Fruit fly (Drosophila melanogaster) whole organism, embryonic: ENCODE measurements around the gene CG6067.

Experiments used
- Adf1 ChIP-seq: fragments of 200-800 bp; sonication (Bioruptor generic); IDR thresholded peaks from 2 replicates; pipeline ENCODE4 v1.3.6; 2022; ENCODE audit warnings: missing biosample characterization, missing genetic modification characterization
- Aef1 ChIP-seq: fragments of 200-800 bp; sonication (Bioruptor generic); IDR thresholded peaks from 3 replicates; pipeline ENCODE4 v1.3.6; 2022; ENCODE audit warnings: missing biosample characterization, missing genetic modification characterization
- Asciz ChIP-seq: fragments of 200-800 bp; sonication (Bioruptor generic); optimal IDR thresholded peaks from 2 replicates; lab custom pipeline; 2017; ENCODE audit warnings: missing biosample characterization, mild to moderate bottlenecking, missing genetic modification characterization, missing genetic modification reagents
- B-H2 ChIP-seq: fragments of 200-800 bp; sonication (Bioruptor generic); optimal IDR thresholded peaks from 2 replicates; lab custom pipeline; 2018; ENCODE audit warnings: missing biosample characterization, mild to moderate bottlenecking, missing genetic modification characterization
- CG10543 ChIP-seq: fragments of 200-800 bp; sonication (Bioruptor generic); optimal IDR thresholded peaks from 3 replicates; lab custom pipeline; 2017; ENCODE audit warnings: missing biosample characterization, mild to moderate bottlenecking, missing genetic modification characterization, moderate library complexity
- CG13123 ChIP-seq: fragments of 200-800 bp; sonication (Bioruptor generic); optimal IDR thresholded peaks from 2 replicates; lab custom pipeline; 2016; ENCODE audit warnings: missing biosample characterization, missing genetic modification characterization
- CG13296 ChIP-seq: fragments of 200-800 bp; sonication (Bioruptor generic); optimal IDR thresholded peaks from 3 replicates; lab custom pipeline; 2018; ENCODE audit warnings: missing biosample characterization, mild to moderate bottlenecking, missing genetic modification characterization
- CG14667 ChIP-seq: fragments of 200-800 bp; sonication (Bioruptor generic); IDR thresholded peaks from 2 replicates; pipeline ENCODE4 v1.3.6; 2022; ENCODE audit warnings: missing biosample characterization, missing genetic modification characterization
- CG1529 ChIP-seq: fragments of 200-800 bp; sonication (Bioruptor generic); optimal IDR thresholded peaks from 3 replicates; lab custom pipeline; 2018; ENCODE audit warnings: missing biosample characterization, missing genetic modification characterization
- CG1603 ChIP-seq: fragments of 200-800 bp; sonication (Bioruptor generic); optimal IDR thresholded peaks from 2 replicates; lab custom pipeline; 2019; ENCODE audit warnings: missing biosample characterization, mild to moderate bottlenecking, missing genetic modification characterization, moderate library complexity
- CG16863 ChIP-seq: fragments of 200-800 bp; sonication (Bioruptor generic); optimal IDR thresholded peaks from 3 replicates; lab custom pipeline; 2016; ENCODE audit warnings: missing biosample characterization, missing genetic modification characterization
- CG17568 ChIP-seq: fragments of 200-800 bp; sonication (Bioruptor generic); optimal IDR thresholded peaks from 2 replicates; lab custom pipeline; 2018; ENCODE audit warnings: missing biosample characterization, mild to moderate bottlenecking, missing genetic modification characterization, moderate library complexity
- CG1792 ChIP-seq: fragments of 200-800 bp; sonication (Bioruptor generic); optimal IDR thresholded peaks from 2 replicates; lab custom pipeline; 2016; ENCODE audit warnings: missing biosample characterization, missing genetic modification characterization
- CG18262 ChIP-seq: fragments of 200-800 bp; optimal IDR thresholded peaks from 3 replicates; lab custom pipeline; 2019; ENCODE audit warnings: missing biosample characterization, mild to moderate bottlenecking, missing genetic modification characterization, moderate library complexity
- CG18619 ChIP-seq: fragments of 200-800 bp; sonication (Bioruptor generic); optimal IDR thresholded peaks from 3 replicates; lab custom pipeline; 2017; ENCODE audit warnings: missing biosample characterization, mild to moderate bottlenecking, missing genetic modification characterization
- CG2202 ChIP-seq: fragments of 200-800 bp; sonication (Bioruptor generic); optimal IDR thresholded peaks from 2 replicates; lab custom pipeline; 2018; ENCODE audit warnings: missing biosample characterization, mild to moderate bottlenecking, missing genetic modification characterization
- CG2678 ChIP-seq: fragments of 200-800 bp; sonication (Bioruptor generic); optimal IDR thresholded peaks from 3 replicates; lab custom pipeline; 2019; ENCODE audit warnings: missing biosample characterization, mild to moderate bottlenecking, missing genetic modification characterization, moderate library complexity
- CG34224 ChIP-seq: fragments of 200-800 bp; sonication (Bioruptor generic); IDR thresholded peaks from 3 replicates; pipeline ENCODE4 v1.3.6; 2022; ENCODE audit warnings: missing biosample characterization, missing genetic modification characterization; ENCODE audit not compliant: partially characterized antibody
- CG3726 ChIP-seq: fragments of 200-800 bp; sonication (Bioruptor generic); IDR thresholded peaks from 3 replicates; pipeline ENCODE4, ENCODE4 v1.3.6; 2022; ENCODE audit warnings: missing biosample characterization, missing genetic modification characterization
- CG4328 ChIP-seq: fragments of 200-800 bp; sonication (Bioruptor generic); optimal IDR thresholded peaks from 3 replicates; lab custom pipeline; 2017; ENCODE audit warnings: missing biosample characterization, missing genetic modification reagents, missing genetic modification characterization
- CG4360 ChIP-seq: fragments of 200-800 bp; sonication (Bioruptor generic); IDR thresholded peaks from 2 replicates; pipeline ENCODE4 v1.3.6; 2022; ENCODE audit warnings: missing biosample characterization, missing genetic modification characterization
- CG4707 ChIP-seq: fragments of 200-800 bp; sonication (Bioruptor generic); optimal IDR thresholded peaks from 2 replicates; lab custom pipeline; 2018; ENCODE audit warnings: missing biosample characterization, mild to moderate bottlenecking, missing genetic modification characterization, moderate library complexity
- CG6683 ChIP-seq: fragments of 200-800 bp; sonication (Bioruptor generic); optimal IDR thresholded peaks from 2 replicates; lab custom pipeline; 2017; ENCODE audit warnings: missing biosample characterization, mild to moderate bottlenecking, missing genetic modification characterization, missing genetic modification reagents
- CG7839 ChIP-seq: fragments of 200-800 bp; sonication (Bioruptor generic); optimal IDR thresholded peaks from 3 replicates; lab custom pipeline; 2018; ENCODE audit warnings: missing biosample characterization, mild to moderate bottlenecking, missing genetic modification characterization, moderate library complexity
- CG8924 ChIP-seq: fragments of 200-800 bp; optimal IDR thresholded peaks from 3 replicates; lab custom pipeline; 2019; ENCODE audit warnings: missing biosample characterization, mild to moderate bottlenecking, missing genetic modification characterization, moderate library complexity
- Dbx ChIP-seq: fragments of 200-800 bp; sonication (Bioruptor generic); IDR thresholded peaks from 3 replicates; pipeline ENCODE4 v1.3.6; 2022; ENCODE audit warnings: missing biosample characterization, missing genetic modification characterization
- Hr78 ChIP-seq, 2 experiments: fragments of 200-800 bp in 1 of 2; fragments of >200 bp in 1 of 2; sonication (Bioruptor generic) in 1 of 2; optimal IDR thresholded peaks; 2 replicates each; lab custom pipeline; 2017 to 2019; ENCODE audit warnings: missing biosample characterization in 2 of 2, missing genetic modification characterization in 2 of 2, mild to moderate bottlenecking in 1 of 2, moderate library complexity in 1 of 2
- Neu2 ChIP-seq: fragments of 200-800 bp; sonication (Bioruptor generic); optimal IDR thresholded peaks from 3 replicates; lab custom pipeline; 2016; ENCODE audit warnings: missing biosample characterization, missing genetic modification characterization, borderline replicate concordance
- Sin3A ChIP-seq: fragments of >200 bp; optimal IDR thresholded peaks from 2 replicates; lab custom pipeline; 2018
- Stat92E ChIP-seq, 3 experiments: fragments of >200 bp in 2 of 3; fragments of 200-800 bp in 1 of 3; sonication (Bioruptor generic) in 1 of 3; optimal IDR thresholded peaks; 2 replicates each; lab custom pipeline; 2017 to 2019; ENCODE audit warnings: missing biosample characterization in 3 of 3, missing genetic modification characterization in 3 of 3, mild to moderate bottlenecking in 1 of 3, moderate library complexity in 1 of 3
- Vsx1 ChIP-seq: fragments of 200-800 bp; sonication (Bioruptor generic); optimal IDR thresholded peaks from 2 replicates; lab custom pipeline; 2017; ENCODE audit warnings: missing biosample characterization, mild to moderate bottlenecking, missing genetic modification characterization, missing genetic modification reagents
- ase ChIP-seq: fragments of 200-800 bp; sonication (Bioruptor generic); IDR thresholded peaks from 3 replicates; pipeline ENCODE4 v1.3.6; 2022; ENCODE audit warnings: missing biosample characterization, missing genetic modification characterization
- ci ChIP-seq: fragments of 200-800 bp; sonication (Bioruptor generic); IDR thresholded peaks from 3 replicates; pipeline ENCODE4 v1.3.6; 2022; ENCODE audit warnings: missing biosample characterization, missing genetic modification characterization
- emc ChIP-seq: fragments of 200-800 bp; sonication (Bioruptor generic); optimal IDR thresholded peaks from 2 replicates; lab custom pipeline; 2016; ENCODE audit warnings: missing biosample characterization, missing genetic modification characterization
- ems ChIP-seq: fragments of 200-800 bp; sonication (Bioruptor generic); optimal IDR thresholded peaks from 3 replicates; lab custom pipeline; 2016; ENCODE audit warnings: missing biosample characterization, missing genetic modification characterization
- en ChIP-seq: fragments of 200-800 bp; sonication (Bioruptor generic); optimal IDR thresholded peaks from 2 replicates; lab custom pipeline; 2016; ENCODE audit warnings: missing biosample characterization, missing genetic modification characterization
- esg ChIP-seq: fragments of 200-800 bp; sonication (Bioruptor generic); conservative IDR thresholded peaks from 2 replicates; pipeline ENCODE4 v1.3.6; 2022; ENCODE audit warnings: missing biosample characterization, missing genetic modification characterization
- fd3F ChIP-seq: fragments of 200-800 bp; sonication (Bioruptor generic); optimal IDR thresholded peaks from 2 replicates; lab custom pipeline; 2018; ENCODE audit warnings: missing biosample characterization, mild to moderate bottlenecking, missing genetic modification characterization, moderate library complexity
- gsb-n ChIP-seq: fragments of 200-800 bp; sonication (Bioruptor generic); optimal IDR thresholded peaks from 3 replicates; lab custom pipeline; 2018; ENCODE audit warnings: missing biosample characterization, mild to moderate bottlenecking, missing genetic modification characterization
- gt ChIP-seq: fragments of 200-800 bp; sonication (Bioruptor generic); IDR thresholded peaks from 2 replicates; pipeline ENCODE4 v1.3.6; 2022; ENCODE audit warnings: missing biosample characterization, missing genetic modification characterization
- her ChIP-seq: fragments of 200-800 bp; sonication (Bioruptor generic); optimal IDR thresholded peaks from 2 replicates; lab custom pipeline; 2016; ENCODE audit warnings: missing biosample characterization, missing genetic modification characterization
- hkb ChIP-seq, 2 experiments: fragments of 200-800 bp in 1 of 2; fragments of >200 bp in 1 of 2; sonication (Bioruptor generic) in 1 of 2; IDR thresholded peaks in 1 of 2; optimal IDR thresholded peaks in 1 of 2; 2 replicates each; pipeline versions ENCODE4 v1.3.6 to Lab custom; 2017 to 2022; ENCODE audit warnings: missing biosample characterization in 1 of 2, missing genetic modification characterization in 1 of 2
- inv ChIP-seq: fragments of 200-800 bp; sonication (Bioruptor generic); IDR thresholded peaks from 2 replicates; pipeline ENCODE4 v1.3.6; 2022; ENCODE audit warnings: missing biosample characterization, missing genetic modification characterization; ENCODE audit not compliant: partially characterized antibody
- kni ChIP-seq: fragments of 200-800 bp; sonication (Bioruptor generic); optimal IDR thresholded peaks from 3 replicates; lab custom pipeline; 2017; ENCODE audit warnings: mild to moderate bottlenecking, missing biosample characterization, missing genetic modification reagents, missing genetic modification characterization
- lilli ChIP-seq: fragments of 200-800 bp; sonication (Bioruptor generic); optimal IDR thresholded peaks from 3 replicates; lab custom pipeline; 2016; ENCODE audit warnings: missing biosample characterization, missing genetic modification characterization
- phol ChIP-seq: fragments of 200-800 bp; sonication (Bioruptor generic); optimal IDR thresholded peaks from 3 replicates; lab custom pipeline; 2018; ENCODE audit warnings: missing biosample characterization, mild to moderate bottlenecking, missing genetic modification characterization, moderate library complexity
- ranshi ChIP-seq: fragments of 200-800 bp; sonication (Bioruptor generic); IDR thresholded peaks from 2 replicates; pipeline ENCODE4 v1.3.6; 2022; ENCODE audit warnings: missing biosample characterization, missing genetic modification characterization
- sima ChIP-seq: fragments of 200-800 bp; sonication (Bioruptor generic); optimal IDR thresholded peaks from 2 replicates; lab custom pipeline; 2016; ENCODE audit warnings: missing biosample characterization, missing genetic modification characterization
- sisA ChIP-seq: fragments of 200-800 bp; sonication (Bioruptor generic); IDR thresholded peaks from 2 replicates; pipeline ENCODE4 v1.3.6; 2022; ENCODE audit warnings: missing biosample characterization, missing genetic modification characterization
- toy ChIP-seq: fragments of 200-800 bp; sonication (Bioruptor generic); IDR thresholded peaks from 2 replicates; pipeline ENCODE4 v1.3.6; 2022; ENCODE audit warnings: missing biosample characterization, missing genetic modification characterization

The CG6067 gene

dm6 chrX:5932345-5932995, 23.0 kb upstream of the CG6067 start (continued):
- TF ChIP-seq Dbx = no peak
- TF ChIP-seq CG4707 (GFP tag; lab: Kevin White, UChicago) = no peak
- TF ChIP-seq gsb-n (tag; lab: Kevin White, UChicago) = no peak
- no peak for TF ChIP-seq ems
- no peak for TF ChIP-seq Hr78 (GFP tag; optimal IDR thresholded peaks at IDR 0.05; lab: Kevin White, UChicago)
- TF ChIP-seq CG2678 (tag; lab: Kevin White, UChicago) = no peak
- TF ChIP-seq CG16863 (GFP tag; lab: Kevin White, UChicago) = no peak
- TF ChIP-seq ci = peak; percentile 36; the same call in 1 of the 3 replicates
- peak; percentile 2 for TF ChIP-seq CG1603 (tag; lab: Kevin White, UChicago)
- TF ChIP-seq sisA (GFP tag; lab: Robert Waterston, UW) = no peak
- TF ChIP-seq CG6683 (GFP tag; lab: Kevin White, UChicago) = no peak
- 0 out of 3 replicates have a peak, but pooled peaks have one; percentile 26 for TF ChIP-seq CG3726 (GFP tag; lab: Robert Waterston, UW)
- TF ChIP-seq Neu2 (GFP tag; lab: Kevin White, UChicago) = no peak
- no peak for TF ChIP-seq en
- TF ChIP-seq CG13123 (GFP tag; lab: Kevin White, UChicago) = no peak
- no peak for TF ChIP-seq CG18262 (tag; lab: Kevin White, UChicago)
- no peak for TF ChIP-seq inv (GFP tag; lab: Robert Waterston, UW)
- TF ChIP-seq Vsx1 = no peak
- no peak for TF ChIP-seq B-H2
- 0 out of 3 replicates have a peak, but pooled peaks have one; percentile 27 for TF ChIP-seq ase (GFP tag; lab: Robert Waterston, UW)
- no peak for TF ChIP-seq CG1792 (GFP tag; lab: Kevin White, UChicago)
- no peak for TF ChIP-seq CG1529 (GFP tag; lab: Kevin White, UChicago)
- TF ChIP-seq toy = no peak
- TF ChIP-seq Adf1 = no peak
- no peak for TF ChIP-seq lilli (GFP tag; lab: Kevin White, UChicago)
- no peak for TF ChIP-seq CG14667 (GFP tag; lab: Robert Waterston, UW)
- TF ChIP-seq CG4328 = no peak
- TF ChIP-seq Aef1 (GFP tag; lab: Robert Waterston, UW) = no peak
- no peak for TF ChIP-seq CG18619 (GFP tag; lab: Kevin White, UChicago)
- peak; percentile 3 for TF ChIP-seq phol (tag; lab: Kevin White, UChicago)
- TF ChIP-seq her = no peak
- no peak for TF ChIP-seq emc (GFP tag; lab: Kevin White, UChicago)
- TF ChIP-seq ranshi (GFP tag; lab: Robert Waterston, UW) = no peak
- no peak for TF ChIP-seq fd3F (GFP tag; lab: Kevin White, UChicago)
- no peak for TF ChIP-seq hkb (optimal IDR thresholded peaks at IDR 0.05; lab: Kevin White, UChicago)
- no peak for TF ChIP-seq hkb (GFP tag; IDR thresholded peaks at IDR 0.05; lab: Robert Waterston, UW)
- TF ChIP-seq Asciz (GFP tag; lab: Kevin White, UChicago) = no peak
- no peak for TF ChIP-seq CG2202 (tag; lab: Kevin White, UChicago)
- TF ChIP-seq Stat92E (GFP tag; optimal IDR thresholded peaks at IDR 0.05; lab: Kevin White, UChicago) = no peak
- no peak for TF ChIP-seq sima
- peak; percentile 2 for TF ChIP-seq CG7839 (tag; lab: Kevin White, UChicago)
- TF ChIP-seq Sin3A = no peak
- TF ChIP-seq kni (GFP tag; lab: Kevin White, UChicago) = no peak
- no peak for TF ChIP-seq CG4360 (GFP tag; lab: Robert Waterston, UW)
- no peak for TF ChIP-seq CG13296 (GFP tag; lab: Kevin White, UChicago)
- no peak for TF ChIP-seq CG34224 (GFP tag; lab: Robert Waterston, UW)
- no peak for TF ChIP-seq CG10543
- no peak for TF ChIP-seq CG8924
- TF ChIP-seq esg (GFP tag; lab: Robert Waterston, UW) = no peak
- TF ChIP-seq CG17568 (GFP tag; lab: Kevin White, UChicago) = no peak
- no peak for TF ChIP-seq gt
